Worm (Caenorhabditis elegans): ENCODE data around the gene pdr-1.

ce11 chrIII:13733833-13734232, 37.5 kb upstream of the pdr-1 start:
- TF ChIP-seq him-1 (tag; optimal IDR thresholded peaks at IDR 0.05) = no peak
- TF ChIP-seq W03F9.2 (tag; optimal IDR thresholded peaks at IDR 0.05) = no peak
